Fruit fly (Drosophila melanogaster): ENCODE results near the gene ich.

ich gene

DNA sequence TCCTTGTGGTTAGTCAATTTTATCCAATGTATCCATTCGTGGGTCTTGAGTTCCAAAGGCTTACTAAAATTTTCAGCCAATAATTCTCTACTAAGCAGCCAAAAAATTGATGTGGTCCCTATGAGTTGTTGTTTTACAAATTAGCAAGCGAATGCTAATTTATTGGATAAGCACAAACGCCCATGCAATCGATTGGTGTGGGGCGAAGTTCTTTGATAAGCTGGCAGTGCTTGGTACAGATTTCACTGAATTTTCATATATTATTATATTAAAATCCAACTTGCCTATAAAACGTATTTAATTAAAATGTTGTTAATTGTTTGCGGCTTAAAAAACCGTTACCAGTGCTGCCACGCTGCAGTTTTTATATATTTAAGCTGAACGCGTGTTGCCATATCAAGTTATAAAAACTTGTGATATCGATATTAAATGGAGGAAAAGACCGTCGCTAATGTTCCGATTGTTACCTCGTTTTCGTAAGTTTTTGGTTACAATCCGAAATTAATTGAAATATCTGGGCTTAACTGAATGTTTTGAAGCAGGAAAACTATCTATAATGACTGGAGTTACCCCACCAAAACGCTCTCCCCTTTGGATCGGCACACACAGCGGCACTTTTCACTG lies 40.9 kb upstream of the ich start, which contains the start of the genes CG31100 and CG11980:
Gene CG31100, minus strand, starts transcription at position 51 of the 624 bp plus-strand sequence.
Gene CG11980, plus strand, starts transcription at position 418 of the 624 bp plus-strand sequence.
- TF ChIP-seq Hr96 (GFP tag; optimal IDR thresholded peaks at IDR 0.05), result no peak
- peak; percentile 39 for TF ChIP-seq Mnt (GFP tag; optimal IDR thresholded peaks at IDR 0.05)
- peak; percentile 34 for TF ChIP-seq bab1 (GFP tag; optimal IDR thresholded peaks at IDR 0.05)

DNA sequence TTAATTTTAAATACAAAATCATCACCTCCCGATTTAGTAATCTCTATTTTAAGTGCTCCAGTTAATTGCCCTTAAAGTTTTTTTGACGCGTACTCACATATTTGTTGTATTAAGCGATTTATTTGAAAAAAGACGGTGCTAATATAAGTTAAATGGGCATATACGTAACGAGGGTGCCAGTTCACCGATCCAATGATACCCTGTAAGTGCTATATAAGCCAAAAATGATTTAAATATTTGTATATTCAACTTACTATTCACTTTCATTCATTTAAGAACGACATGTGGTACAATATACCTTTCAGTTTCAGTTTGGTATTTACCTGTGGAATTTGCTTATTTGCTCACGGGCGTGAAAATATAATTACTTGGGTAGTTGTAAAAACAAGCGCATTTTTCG lies 39.7 kb upstream of the ich start:
- TF ChIP-seq CG33017 (tag; optimal IDR thresholded peaks at IDR 0.05), result no peak
- peak; percentile 34 for TF ChIP-seq CG7101 (tag; optimal IDR thresholded peaks at IDR 0.05)
- TF ChIP-seq Clk (GFP tag; optimal IDR thresholded peaks at IDR 0.05), result no peak
- TF ChIP-seq Mnt (GFP tag; optimal IDR thresholded peaks at IDR 0.05), result no peak
- no peak for TF ChIP-seq CG7045 (GFP tag; optimal IDR thresholded peaks at IDR 0.05)
- no peak for TF ChIP-seq Hr96 (GFP tag; optimal IDR thresholded peaks at IDR 0.05)
- no peak for TF ChIP-seq cic (GFP tag; optimal IDR thresholded peaks at IDR 0.05)

DNA sequence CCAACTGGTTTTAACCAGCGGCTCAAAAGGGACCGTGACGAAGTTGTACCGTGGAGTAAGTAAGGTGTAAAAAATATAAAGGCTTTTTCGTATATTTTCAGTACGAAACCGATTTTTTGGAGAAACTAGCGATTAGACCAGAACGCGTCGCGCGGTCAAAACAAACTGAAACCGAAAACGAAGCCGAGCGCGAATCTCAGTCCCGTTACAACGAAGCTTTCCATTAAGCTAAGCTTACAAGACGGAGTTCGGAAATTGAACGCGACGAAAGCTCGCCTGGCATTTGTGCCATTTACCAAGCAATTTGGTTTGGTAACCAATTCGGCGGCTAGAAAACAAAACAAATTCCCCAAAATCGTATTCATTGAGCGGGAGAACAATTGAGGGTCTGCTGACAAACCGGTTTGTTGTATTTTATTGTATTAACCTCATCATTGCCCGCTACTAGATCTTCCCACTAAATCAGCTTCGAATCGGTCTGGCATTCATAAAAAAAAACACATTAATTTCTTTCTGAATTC lies 38.9 kb upstream of the ich start:
- peak; percentile 56 for TF ChIP-seq ovo (GFP tag; optimal IDR thresholded peaks at IDR 0.05)
- TF ChIP-seq CG5204 (GFP tag; optimal IDR thresholded peaks at IDR 0.05), result no peak
- TF ChIP-seq Mnt (GFP tag; optimal IDR thresholded peaks at IDR 0.05), result no peak
- no peak for TF ChIP-seq bab1 (GFP tag; optimal IDR thresholded peaks at IDR 0.05)
- no peak for TF ChIP-seq kay (GFP tag; ENCODE audit: borderline replicate concordance)

DNA sequence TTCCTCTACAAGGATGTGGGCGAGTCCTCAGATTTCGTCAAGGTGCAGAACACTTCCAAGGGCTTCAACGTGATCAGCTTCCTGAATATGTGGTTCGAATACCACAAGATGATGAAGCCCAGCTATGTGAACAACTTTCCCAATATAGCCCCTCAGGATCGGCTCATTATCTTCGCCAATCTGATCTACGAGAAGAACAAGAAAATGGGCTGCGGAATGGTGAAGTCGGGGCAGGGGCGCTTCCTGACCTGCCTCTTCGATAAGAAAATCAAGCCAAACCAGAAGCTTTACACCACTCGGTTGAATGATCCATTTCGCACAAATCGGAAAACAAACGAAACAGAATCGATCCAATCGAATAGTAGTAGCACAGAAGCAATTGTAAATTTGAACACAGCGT lies 35.4 kb upstream of the ich start:
- TF ChIP-seq Mnt (GFP tag; optimal IDR thresholded peaks at IDR 0.05), result no peak
- TF ChIP-seq cic (GFP tag; optimal IDR thresholded peaks at IDR 0.05), result no peak
- no peak for TF ChIP-seq CG14711 (tag; optimal IDR thresholded peaks at IDR 0.05)
- no peak for TF ChIP-seq pad (GFP tag; optimal IDR thresholded peaks at IDR 0.05)
- no peak for TF ChIP-seq Crg-1 (GFP tag; optimal IDR thresholded peaks at IDR 0.05)
- TF ChIP-seq CG1620 (GFP tag; optimal IDR thresholded peaks at IDR 0.05), result no peak
- TF ChIP-seq CG33017 (tag; optimal IDR thresholded peaks at IDR 0.05), result no peak
- no peak for TF ChIP-seq CG12768 (GFP tag; optimal IDR thresholded peaks at IDR 0.05)
- TF ChIP-seq toe (GFP tag; optimal IDR thresholded peaks at IDR 0.05), result no peak
- TF ChIP-seq bab1 (GFP tag; optimal IDR thresholded peaks at IDR 0.05), result no peak
- no peak for TF ChIP-seq cnc (optimal IDR thresholded peaks at IDR 0.05)
- no peak for TF ChIP-seq kay (GFP tag; ENCODE audit: borderline replicate concordance)
- TF ChIP-seq ovo (GFP tag; optimal IDR thresholded peaks at IDR 0.05), result no peak
- TF ChIP-seq CG7101 (tag; optimal IDR thresholded peaks at IDR 0.05), result no peak
- no peak for TF ChIP-seq tj (GFP tag; optimal IDR thresholded peaks at IDR 0.05)
- no peak for TF ChIP-seq Clk (GFP tag; optimal IDR thresholded peaks at IDR 0.05)
- no peak for TF ChIP-seq CG5204 (GFP tag; optimal IDR thresholded peaks at IDR 0.05)
- no peak for TF ChIP-seq Hr96 (GFP tag; optimal IDR thresholded peaks at IDR 0.05)

DNA sequence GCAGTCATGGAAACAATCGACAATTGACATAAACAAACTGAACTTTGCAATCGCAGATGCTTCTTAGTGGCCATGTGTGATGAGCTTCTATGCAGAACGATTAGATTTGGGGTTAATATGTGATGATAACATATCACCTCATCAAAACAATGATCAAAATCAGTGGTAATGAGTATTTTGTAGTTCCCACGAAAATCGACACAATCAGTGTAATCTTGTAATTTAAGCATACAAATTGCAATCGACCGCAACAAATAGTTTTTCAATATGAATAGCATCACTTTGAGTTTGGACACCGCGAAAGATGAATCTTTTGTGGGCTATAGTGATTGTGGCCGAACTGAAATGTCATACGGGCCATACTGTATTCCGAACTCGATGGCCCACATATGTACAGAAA lies 34.6 kb upstream of the ich start, which contains the start of gene CG11977:
Gene CG11977, plus strand, starts transcription at position 301 of the 400 bp plus-strand sequence.
- TF ChIP-seq cnc (optimal IDR thresholded peaks at IDR 0.05) (no peak), toe (GFP tag; optimal IDR thresholded peaks at IDR 0.05) (no peak), cic (GFP tag; optimal IDR thresholded peaks at IDR 0.05) (no peak), tj (GFP tag; optimal IDR thresholded peaks at IDR 0.05) (no peak), kay (GFP tag; ENCODE audit: borderline replicate concordance) (no peak), Mnt (GFP tag; optimal IDR thresholded peaks at IDR 0.05) (no peak), CG11617 (GFP tag; optimal IDR thresholded peaks at IDR 0.05) (no peak), pad (GFP tag; optimal IDR thresholded peaks at IDR 0.05) (no peak), CG7045 (GFP tag; optimal IDR thresholded peaks at IDR 0.05) (no peak), CG7101 (tag; optimal IDR thresholded peaks at IDR 0.05) (no peak)

DNA sequence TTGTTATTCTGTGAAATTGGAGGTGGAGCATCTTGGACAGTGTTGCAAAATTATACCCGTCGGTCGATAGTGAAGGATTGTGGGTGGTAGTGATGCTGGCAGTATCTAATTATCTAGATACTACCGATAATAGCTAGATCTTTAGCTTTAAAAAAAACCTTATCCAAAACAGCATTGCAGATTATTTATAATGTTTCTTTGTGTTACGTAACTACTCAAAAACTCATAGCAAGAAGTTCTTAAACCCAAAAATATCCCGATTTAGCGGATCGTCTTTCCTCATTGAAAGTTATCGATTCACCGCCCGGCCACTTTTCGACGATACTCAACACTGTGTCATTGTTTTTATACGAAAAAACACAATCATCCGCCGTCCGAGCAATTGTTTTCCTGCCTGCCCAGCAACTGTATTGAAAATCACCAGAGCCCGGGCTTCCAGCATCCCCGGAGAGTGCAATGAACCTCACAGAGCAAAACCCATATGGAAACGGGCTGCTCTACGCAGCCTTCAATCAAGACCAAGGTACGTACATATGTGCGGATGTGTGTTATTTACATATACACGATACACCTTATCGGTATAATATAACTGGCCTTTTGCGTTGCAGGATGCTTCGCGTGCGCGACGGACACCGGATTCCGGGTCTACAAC lies 30.2 kb upstream of the ich start, which contains the start of gene CG11975:
Gene CG11975, plus strand, starts transcription at position 326 of the 652 bp plus-strand sequence.
- TF ChIP-seq CG11617 (GFP tag; optimal IDR thresholded peaks at IDR 0.05) (peak; percentile 75), pad (GFP tag; optimal IDR thresholded peaks at IDR 0.05) (peak; percentile 76), CG1620 (GFP tag; optimal IDR thresholded peaks at IDR 0.05) (peak; percentile 90), toe (GFP tag; optimal IDR thresholded peaks at IDR 0.05) (peak; percentile 93), CG33017 (tag; optimal IDR thresholded peaks at IDR 0.05) (peak; percentile 56), CG5204 (GFP tag; optimal IDR thresholded peaks at IDR 0.05) (peak; percentile 90), CG12768 (GFP tag; optimal IDR thresholded peaks at IDR 0.05) (peak; percentile 87), Crg-1 (GFP tag; optimal IDR thresholded peaks at IDR 0.05) (peak; percentile 89), Clk (GFP tag; optimal IDR thresholded peaks at IDR 0.05) (peak; percentile 74), CG7101 (tag; optimal IDR thresholded peaks at IDR 0.05) (peak; percentile 85), kay (GFP tag; ENCODE audit: borderline replicate concordance) (no peak), bab1 (GFP tag; optimal IDR thresholded peaks at IDR 0.05) (peak; percentile 23), tj (GFP tag; optimal IDR thresholded peaks at IDR 0.05) (peak; percentile 49), ovo (GFP tag; optimal IDR thresholded peaks at IDR 0.05) (peak; percentile 85), cic (GFP tag; optimal IDR thresholded peaks at IDR 0.05) (peak; percentile 49), Hr96 (GFP tag; optimal IDR thresholded peaks at IDR 0.05) (peak; percentile 93), Mnt (GFP tag; optimal IDR thresholded peaks at IDR 0.05) (peak; percentile 79), CG14711 (tag; optimal IDR thresholded peaks at IDR 0.05) (peak; percentile 68), cnc (optimal IDR thresholded peaks at IDR 0.05) (no peak), CG7045 (GFP tag; optimal IDR thresholded peaks at IDR 0.05) (peak; percentile 71)
